Worm (Caenorhabditis elegans) whole organism, L4 larva: ENCODE data around the gene srx-46.

Experiments
- D1046.2 ChIP-seq: fragments of 200-800 bp; sonication (Bioruptor generic); IDR thresholded peaks from 2 replicates; pipeline ENCODE4 v1.3.6; 2022; ENCODE audit warnings: missing genetic modification characterization, missing compliant biosample characterization
- F37D6.2 ChIP-seq: sonication (generic microtip); optimal IDR thresholded peaks from 2 replicates; lab custom pipeline; 2016; ENCODE audit warnings: mild to moderate bottlenecking, missing genetic modification characterization, missing compliant biosample characterization
- F44E2.7 ChIP-seq: fragments of 200-800 bp; sonication (Bioruptor generic); IDR thresholded peaks from 2 replicates; pipeline ENCODE4 v2.1.2; 2022; ENCODE audit warnings: missing genetic modification characterization, missing compliant biosample characterization
- Y105C5A.15 ChIP-seq: fragments of 200-800 bp; sonication (Bioruptor generic); IDR thresholded peaks from 2 replicates; pipeline ENCODE4 v1.3.6; 2022; ENCODE audit warnings: missing genetic modification characterization, missing compliant biosample characterization
- Y48G9A.11 ChIP-seq: fragments of 200-800 bp; sonication (Bioruptor generic); IDR thresholded peaks from 2 replicates; pipeline ENCODE4 v1.3.6; 2022; ENCODE audit warnings: missing genetic modification reagents, missing genetic modification characterization, missing compliant biosample characterization
- Y75B8A.6 ChIP-seq: fragments of 200-800 bp; sonication (Bioruptor generic); IDR thresholded peaks from 2 replicates; pipeline ENCODE4 v1.3.6; 2022; ENCODE audit warnings: missing genetic modification reagents, missing genetic modification characterization, missing compliant biosample characterization
- aha-1 ChIP-seq: fragments of 150-350 bp; peaks from one replicate; lab custom pipeline; 2014; ENCODE audit warnings: missing biosample characterization, missing genetic modification characterization
- aly-2 ChIP-seq: sonication (generic microtip); optimal IDR thresholded peaks from 2 replicates; lab custom pipeline; 2018; ENCODE audit warnings: missing biosample characterization, missing genetic modification characterization
- ama-1 ChIP-seq: fragments of 150-350 bp; optimal IDR thresholded peaks from 2 replicates; lab custom pipeline; 2014; ENCODE audit warnings: inconsistent platforms, mixed read lengths
- arid-1 ChIP-seq: fragments of 200-800 bp; sonication (Bioruptor generic); conservative IDR thresholded peaks from 2 replicates; pipeline ENCODE4 v1.3.6; 2022; ENCODE audit warnings: missing genetic modification reagents, missing genetic modification characterization, missing compliant biosample characterization
- attf-4 ChIP-seq: sonication (generic microtip); optimal IDR thresholded peaks from 3 replicates; lab custom pipeline; 2017; ENCODE audit warnings: missing biosample characterization, missing genetic modification characterization
- ceh-28 ChIP-seq: fragments of 150-350 bp; optimal IDR thresholded peaks from 2 replicates; lab custom pipeline; 2014; ENCODE audit warnings: missing biosample characterization, missing genetic modification reagents, missing genetic modification characterization
- ctbp-1 ChIP-seq: fragments of 200-800 bp; sonication (Bioruptor generic); IDR thresholded peaks from 2 replicates; pipeline ENCODE4 v1.3.6; 2022; ENCODE audit warnings: missing genetic modification reagents, missing genetic modification characterization, missing compliant biosample characterization
- daf-12 ChIP-seq: fragments of 150-350 bp; optimal IDR thresholded peaks from 2 replicates; lab custom pipeline; 2014; ENCODE audit warnings: missing biosample characterization, missing genetic modification reagents, missing genetic modification characterization
- dmd-6 ChIP-seq: fragments of 200-800 bp; sonication (Bioruptor generic); IDR thresholded peaks from 2 replicates; pipeline ENCODE4 v1.3.6; 2022; ENCODE audit warnings: missing genetic modification reagents, missing genetic modification characterization, missing compliant biosample characterization
- dve-1 ChIP-seq: sonication (generic microtip); optimal IDR thresholded peaks from 2 replicates; lab custom pipeline; 2017; ENCODE audit warnings: antibody characterized with exemption, mild to moderate bottlenecking, missing genetic modification characterization, missing compliant biosample characterization; ENCODE audit not compliant: insufficient read depth
- fkh-10 ChIP-seq: fragments of 150-350 bp; optimal IDR thresholded peaks from 2 replicates; lab custom pipeline; 2014; ENCODE audit warnings: missing biosample characterization, missing genetic modification reagents, missing genetic modification characterization
- hif-1 ChIP-seq, 2 experiments: sonication (generic microtip); optimal IDR thresholded peaks; 2 replicates each; lab custom pipeline; 2016 to 2017; ENCODE audit warnings: missing compliant biosample characterization in 2 of 2, missing genetic modification characterization in 2 of 2, missing genetic modification reagents in 2 of 2, missing genotype in 2 of 2, mild to moderate bottlenecking in 1 of 2
- hlh-11 ChIP-seq: fragments of 200-800 bp; sonication (Bioruptor generic); optimal IDR thresholded peaks from 2 replicates; lab custom pipeline; 2018; ENCODE audit warnings: mild to moderate bottlenecking, missing genetic modification characterization, missing compliant biosample characterization
- hmg-1.1 ChIP-seq: fragments of 200-800 bp; sonication (Bioruptor generic); IDR thresholded peaks from 2 replicates; pipeline ENCODE4 v1.3.6; 2022; ENCODE audit warnings: missing genetic modification reagents, missing genetic modification characterization, missing compliant biosample characterization
- lim-7 ChIP-seq: fragments of 200-800 bp; sonication (Bioruptor generic); IDR thresholded peaks from 2 replicates; pipeline ENCODE4 v1.3.6; 2022; ENCODE audit warnings: missing genetic modification characterization, missing compliant biosample characterization
- lin-15B ChIP-seq: fragments of 150-350 bp; sonication (generic microtip); optimal IDR thresholded peaks from 3 replicates; lab custom pipeline; 2014; ENCODE audit warnings: missing biosample characterization, missing genetic modification characterization
- lin-29 ChIP-seq: fragments of 200-800 bp; sonication (Bioruptor generic); IDR thresholded peaks from 2 replicates; pipeline ENCODE4 v1.3.6; 2022; ENCODE audit warnings: missing genetic modification reagents, missing genetic modification characterization, missing compliant biosample characterization
- lin-39 ChIP-seq: fragments of 150-350 bp; optimal IDR thresholded peaks from 2 replicates; lab custom pipeline; 2014; ENCODE audit warnings: missing biosample characterization, missing genetic modification reagents, missing genetic modification characterization
- madf-5 ChIP-seq, 2 experiments: fragments of 200-800 bp; sonication (Bioruptor generic); IDR thresholded peaks; 2 replicates each; pipeline ENCODE4 v1.3.6; 2022; ENCODE audit warnings: missing compliant biosample characterization in 2 of 2, missing genetic modification characterization in 2 of 2
- mdl-1 ChIP-seq, 2 experiments: fragments of 150-350 bp in 1 of 2; sonication (generic microtip) in 1 of 2; optimal IDR thresholded peaks; 2 replicates each; lab custom pipeline; 2014 to 2017; ENCODE audit warnings: missing biosample characterization in 2 of 2, missing genetic modification characterization in 2 of 2
- mes-2 ChIP-seq: sonication (generic microtip); optimal IDR thresholded peaks from 2 replicates; lab custom pipeline; 2016; ENCODE audit warnings: missing genotype, mild to moderate bottlenecking, missing genetic modification characterization, missing compliant biosample characterization; ENCODE audit not compliant: poor library complexity, severe bottlenecking
- nhr-111 ChIP-seq: fragments of 200-800 bp; sonication (Bioruptor generic); optimal IDR thresholded peaks from 2 replicates; lab custom pipeline; 2018; ENCODE audit warnings: mild to moderate bottlenecking, missing genetic modification characterization, missing compliant biosample characterization
- nhr-25 ChIP-seq: sonication (generic microtip); optimal IDR thresholded peaks from 2 replicates; lab custom pipeline; 2017; ENCODE audit warnings: missing genetic modification characterization, mild to moderate bottlenecking, missing compliant biosample characterization, antibody characterized with exemption, moderate library complexity, borderline replicate concordance; ENCODE audit not compliant: insufficient read depth
- nhr-41 ChIP-seq: fragments of 200-800 bp; sonication (Bioruptor generic); IDR thresholded peaks from 2 replicates; pipeline ENCODE4 v1.3.6; 2022; ENCODE audit warnings: missing genetic modification reagents, missing genetic modification characterization, missing compliant biosample characterization
- nhr-6 ChIP-seq: fragments of 150-350 bp; optimal IDR thresholded peaks from 2 replicates; lab custom pipeline; 2014; ENCODE audit warnings: missing biosample characterization, missing genetic modification characterization
- pha-4 ChIP-seq, 2 experiments: fragments of 150-350 bp in 1 of 2; fragments of 200-800 bp in 1 of 2; sonication (Bioruptor generic) in 1 of 2; IDR thresholded peaks in 1 of 2; optimal IDR thresholded peaks in 1 of 2; 2 replicates each; pipeline versions ENCODE4 v1.3.6 to Lab custom; 2014 to 2022; ENCODE audit warnings: missing genetic modification characterization in 2 of 2, missing genetic modification reagents in 2 of 2, missing biosample characterization in 1 of 2, missing compliant biosample characterization in 1 of 2
- spr-1 ChIP-seq: sonication (generic microtip); optimal IDR thresholded peaks from 2 replicates; lab custom pipeline; 2016; ENCODE audit warnings: mild to moderate bottlenecking, missing genetic modification characterization, missing compliant biosample characterization
- spr-3 ChIP-seq: fragments of 200-800 bp; sonication (Bioruptor generic); optimal IDR thresholded peaks from 2 replicates; lab custom pipeline; 2018; ENCODE audit warnings: mild to moderate bottlenecking, missing genetic modification characterization, missing compliant biosample characterization
- unc-62 ChIP-seq, 3 experiments: fragments of 150-350 bp in 1 of 3; sonication (generic microtip); optimal IDR thresholded peaks in 2 of 3; peaks in 1 of 3; 1 replicate in 1 of 3; 2 replicates in 2 of 3; lab custom pipeline; 2014 to 2017; ENCODE audit warnings: missing biosample characterization in 3 of 3, missing genetic modification characterization in 3 of 3, missing genetic modification reagents in 3 of 3, missing genotype in 1 of 3
- vab-7 ChIP-seq: fragments of 200-800 bp; sonication (Bioruptor generic); IDR thresholded peaks from 2 replicates; pipeline ENCODE4 v1.3.6; 2022; ENCODE audit warnings: missing genetic modification reagents, missing genetic modification characterization, missing compliant biosample characterization
- zag-1 ChIP-seq: fragments of 150-350 bp; optimal IDR thresholded peaks from 2 replicates; lab custom pipeline; 2014; ENCODE audit warnings: missing biosample characterization, missing genetic modification characterization
- zip-2 ChIP-seq: fragments of 150-350 bp; optimal IDR thresholded peaks from 2 replicates; lab custom pipeline; 2014; ENCODE audit warnings: missing biosample characterization, missing genetic modification characterization
- ztf-11 ChIP-seq: fragments of 150-350 bp; optimal IDR thresholded peaks from 2 replicates; lab custom pipeline; 2014; ENCODE audit warnings: missing biosample characterization, missing genetic modification characterization

srx-46 gene

ce11 chrV:9318046-9318445 is 35.0 kb upstream of the srx-46 start, which contains the start of gene kvs-3 (continued):
- TF ChIP-seq dve-1 (tag; lab: Kevin White, UChicago) (no peak), attf-4 (tag; lab: Kevin White, UChicago) (no peak), madf-5 (GFP tag; IDR thresholded peaks at IDR 0.05; lab: Robert Waterston, UW) (peak in 1 of 2 experiments; percentile 94; a peak in 2 of 4 replicates), arid-1 (GFP tag; lab: Robert Waterston, UW) (peak; percentile 93; the same call in 1 of the 2 replicates), ama-1 (no peak), nhr-25 (tag; lab: Kevin White, UChicago) (no peak), nhr-6 (no peak), nhr-41 (GFP tag; lab: Robert Waterston, UW) (peak; percentile 97), nhr-111 (GFP tag; lab: Kevin White, UChicago) (peak; percentile 85), aly-2 (no peak), lin-39 (tag; lab: Kevin White, UChicago) (no peak), F44E2.7 (peak; percentile 96), lin-29 (GFP tag; lab: Robert Waterston, UW) (peak; percentile 76), zag-1 (tag; lab: Kevin White, UChicago) (no peak), ztf-11 (no peak), D1046.2 (GFP tag; lab: Robert Waterston, UW) (peak; percentile 93), hlh-11 (no peak), hif-1 (tag; optimal IDR thresholded peaks at IDR 0.05; lab: Kevin White, UChicago) (peak in 1 of 2 experiments; percentile 62), Y105C5A.15 (GFP tag; lab: Robert Waterston, UW) (peak; percentile 98), spr-1 (tag; lab: Kevin White, UChicago) (peak; percentile 74), mes-2 (tag; lab: Kevin White, UChicago) (no peak), F37D6.2 (peak; percentile 43), zip-2 (tag; lab: Kevin White, UChicago) (peak; percentile 37), mdl-1 (tag; optimal IDR thresholded peaks at IDR 0.05; lab: Kevin White, UChicago) (no peak), vab-7 (GFP tag; lab: Robert Waterston, UW) (peak; percentile 95), aha-1 (tag; lab: Kevin White, UChicago) (peak; percentile 97), fkh-10 (GFP tag; lab: Kevin White, UChicago) (no peak), pha-4 (GFP tag; IDR thresholded peaks at IDR 0.05; lab: Robert Waterston, UW) (peak; percentile 95), pha-4 (tag; optimal IDR thresholded peaks at IDR 0.05; lab: Kevin White, UChicago) (no peak), ctbp-1 (GFP tag; lab: Robert Waterston, UW) (peak; percentile 89), lim-7 (GFP tag; lab: Robert Waterston, UW) (peak; percentile 98; the same call in 1 of the 2 replicates), Y48G9A.11 (GFP tag; lab: Robert Waterston, UW) (peak; percentile 86), hmg-1.1 (peak; percentile 91), unc-62 (GFP tag; optimal IDR thresholded peaks at IDR 0.05 in 1 of 2; lab: Kevin White, UChicago) (peak in 1 of 2 experiments; percentile 84), unc-62 (tag; optimal IDR thresholded peaks at IDR 0.05; lab: Kevin White, UChicago) (no peak)

- no peak for TF ChIP-seq ceh-28 (tag; lab: Kevin White, UChicago)
- TF ChIP-seq dmd-6 (GFP tag; lab: Robert Waterston, UW): 0 out of 2 replicates have a peak, but pooled peaks have one; percentile 21
- TF ChIP-seq spr-3: no peak
- TF ChIP-seq zip-2 (tag; lab: Kevin White, UChicago): no peak
- no peak for TF ChIP-seq lin-15B (tag; lab: Kevin White, UChicago)
- TF ChIP-seq Y75B8A.6: no peak
- TF ChIP-seq daf-12: no peak
These were observed 31.9 kb upstream of the srx-46 start, which contains the start of gene F44A2.7 for ce11 chrV:9321185-9321584. Gene F44A2.7, plus strand, starts transcription at chrV:9321485.
